Worm (Caenorhabditis elegans) whole organism, L4 larva: ENCODE measurements around the gene ral-1.

Experiments used
- ZK546.5 ChIP-seq, 2 experiments: sonication (generic microtip); optimal IDR thresholded peaks; 2 replicates each; lab custom pipeline; 2017; ENCODE audit warnings: missing biosample characterization in 2 of 2, missing genetic modification characterization in 2 of 2
- attf-4 ChIP-seq: sonication (generic microtip); optimal IDR thresholded peaks from 3 replicates; lab custom pipeline; 2017; ENCODE audit warnings: missing biosample characterization, missing genetic modification characterization
- lin-13 ChIP-seq: fragments of 150-350 bp; optimal IDR thresholded peaks from 2 replicates; lab custom pipeline; 2014; ENCODE audit warnings: missing biosample characterization, missing genetic modification reagents, missing genetic modification characterization
- lsy-2 ChIP-seq, 2 experiments: fragments of 150-350 bp in 1 of 2; sonication (generic microtip) in 1 of 2; optimal IDR thresholded peaks; 2 replicates each; lab custom pipeline; 2014 to 2017; ENCODE audit warnings: missing biosample characterization in 2 of 2, missing genetic modification characterization in 2 of 2
- mdl-1 ChIP-seq, 2 experiments: fragments of 150-350 bp in 1 of 2; sonication (generic microtip) in 1 of 2; optimal IDR thresholded peaks; 2 replicates each; lab custom pipeline; 2014 to 2017; ENCODE audit warnings: missing biosample characterization in 2 of 2, missing genetic modification characterization in 2 of 2
- nhr-10 ChIP-seq: fragments of 150-350 bp; optimal IDR thresholded peaks from 2 replicates; lab custom pipeline; 2014; ENCODE audit warnings: missing biosample characterization, missing genetic modification characterization
- nhr-237 ChIP-seq: sonication (generic microtip); optimal IDR thresholded peaks from 2 replicates; lab custom pipeline; 2017; ENCODE audit warnings: missing biosample characterization, missing genetic modification characterization
- nhr-41 ChIP-seq: fragments of 200-800 bp; sonication (Bioruptor generic); IDR thresholded peaks from 2 replicates; pipeline ENCODE4 v1.3.6; 2022; ENCODE audit warnings: missing genetic modification reagents, missing genetic modification characterization, missing compliant biosample characterization
- pqm-1 ChIP-seq: sonication (generic microtip); optimal IDR thresholded peaks from 2 replicates; lab custom pipeline; 2017; ENCODE audit warnings: missing biosample characterization, missing genetic modification characterization
- rbr-2 ChIP-seq: sonication (generic microtip); optimal IDR thresholded peaks from 2 replicates; lab custom pipeline; 2016; ENCODE audit warnings: missing genotype, missing genetic modification characterization, missing compliant biosample characterization
- unc-39 ChIP-seq: sonication (generic microtip); optimal IDR thresholded peaks from 2 replicates; lab custom pipeline; 2017; ENCODE audit warnings: missing biosample characterization, missing genetic modification characterization

- no peak for TF ChIP-seq rbr-2
- TF ChIP-seq nhr-10 (tag; lab: Kevin White, UChicago) = no peak
- no peak for TF ChIP-seq unc-39 (tag; lab: Kevin White, UChicago)
- no peak for TF ChIP-seq nhr-237 (tag; lab: Kevin White, UChicago)
- TF ChIP-seq ZK546.5 (tag; optimal IDR thresholded peaks at IDR 0.05; lab: Kevin White, UChicago) = no peak
- TF ChIP-seq attf-4 (tag; lab: Kevin White, UChicago) = no peak
- no peak for TF ChIP-seq nhr-41 (GFP tag; lab: Robert Waterston, UW)
- no peak for TF ChIP-seq pqm-1 (tag; lab: Kevin White, UChicago)
- no peak for TF ChIP-seq mdl-1 (tag; optimal IDR thresholded peaks at IDR 0.05; lab: Kevin White, UChicago)
- no peak for TF ChIP-seq lin-13 (GFP tag; lab: Kevin White, UChicago)
- TF ChIP-seq lsy-2 (tag; optimal IDR thresholded peaks at IDR 0.05; lab: Kevin White, UChicago) = no peak
Observed at ce11 chrIII:3355791-3356190, 44.7 kb downstream of the ral-1 start.
